Worm (Caenorhabditis elegans) whole organism, midembryonic: ENCODE results near the gene clec-184.

Experiments used
- T22C8.4 ChIP-seq: fragments of 200-800 bp; sonication (Bioruptor generic); IDR thresholded peaks from 2 replicates; pipeline ENCODE4 v1.3.6; 2022; ENCODE audit warnings: missing genetic modification characterization, missing compliant biosample characterization
- cog-1 ChIP-seq: sonication (generic microtip); optimal IDR thresholded peaks from 2 replicates; lab custom pipeline; 2016; ENCODE audit warnings: missing genetic modification characterization, missing compliant biosample characterization
- flt-1 ChIP-seq: fragments of 200-800 bp; sonication (Bioruptor generic); IDR thresholded peaks from 2 replicates; pipeline ENCODE4 v1.3.6; 2022; ENCODE audit warnings: missing genetic modification characterization, missing compliant biosample characterization
- klf-2 ChIP-seq: fragments of 200-800 bp; sonication (Bioruptor generic); conservative IDR thresholded peaks from 2 replicates; pipeline ENCODE4 v1.3.6; 2022; ENCODE audit warnings: missing genetic modification reagents, missing genetic modification characterization, missing compliant biosample characterization
- med-1 ChIP-seq: sonication (generic microtip); optimal IDR thresholded peaks from 2 replicates; lab custom pipeline; 2017; ENCODE audit warnings: missing genetic modification characterization, mild to moderate bottlenecking, missing compliant biosample characterization, antibody characterized with exemption, missing genetic modification reagents; ENCODE audit not compliant: insufficient read depth
- ref-1 ChIP-seq: fragments of 200-800 bp; sonication (Bioruptor generic); conservative IDR thresholded peaks from 2 replicates; pipeline ENCODE4 v1.3.6; 2022; ENCODE audit warnings: missing genetic modification reagents, missing genetic modification characterization, missing compliant biosample characterization
- tab-1 ChIP-seq: fragments of 200-800 bp; sonication (Bioruptor generic); IDR thresholded peaks from 2 replicates; pipeline ENCODE4 v1.3.6; 2022; ENCODE audit warnings: missing genetic modification characterization, missing compliant biosample characterization
- ztf-23 ChIP-seq: fragments of 200-800 bp; sonication (Bioruptor generic); IDR thresholded peaks from 2 replicates; pipeline ENCODE4 v1.3.6; 2022; ENCODE audit warnings: missing genetic modification reagents, missing genetic modification characterization, missing compliant biosample characterization
- ztf-29 ChIP-seq: fragments of 200-800 bp; sonication (Bioruptor generic); IDR thresholded peaks from 2 replicates; pipeline ENCODE4 v1.3.6; 2022; ENCODE audit warnings: missing genetic modification reagents, missing genetic modification characterization, missing compliant biosample characterization

DNA sequence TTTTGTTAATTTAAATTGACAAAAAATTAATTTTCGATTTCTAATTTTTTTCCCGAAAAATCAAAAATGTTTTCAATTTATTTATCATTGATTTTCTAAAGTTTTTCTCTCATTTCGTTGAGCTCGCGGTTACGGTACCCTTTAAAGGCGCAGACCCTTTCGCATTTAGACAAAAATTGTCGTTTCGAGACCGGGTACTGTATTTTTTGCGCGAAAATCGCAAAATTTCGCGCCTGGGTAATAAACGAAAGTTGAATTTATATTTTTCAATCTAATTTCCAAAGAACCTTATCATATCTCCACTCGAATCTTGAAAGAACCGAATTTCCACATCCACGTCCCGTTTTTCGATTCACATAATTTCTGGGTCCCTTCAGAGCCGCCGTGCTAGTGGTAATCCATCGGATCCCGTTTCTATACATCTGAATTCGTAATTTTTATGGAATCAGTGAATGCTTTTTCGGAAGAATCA is 13.1 kb downstream of the clec-184 start, which contains the start of gene C25G4.3:
- TF ChIP-seq klf-2 (GFP tag; lab: Robert Waterston, UW) (no peak), cog-1 (tag; lab: Kevin White, UChicago) (no peak), ztf-29 (no peak), ztf-23 (GFP tag; lab: Robert Waterston, UW) (no peak), tab-1 (GFP tag; lab: Robert Waterston, UW) (no peak), med-1 (GFP tag; lab: Kevin White, UChicago) (no peak), ref-1 (GFP tag; lab: Robert Waterston, UW) (no peak), flt-1 (GFP tag; lab: Robert Waterston, UW) (no peak), T22C8.4 (GFP tag; lab: Robert Waterston, UW) (no peak)
